Worm (Caenorhabditis elegans): ENCODE data around the gene C07D10.1.

Gene C07D10.1

ce11 chrII:7356773-7357172 lies 42.0 kb upstream of the C07D10.1 start:
- no peak for TF ChIP-seq T07F8.4 (tag; optimal IDR thresholded peaks at IDR 0.05)
- TF ChIP-seq lsy-27 (tag; optimal IDR thresholded peaks at IDR 0.05; ENCODE audit: borderline replicate concordance, insufficient read depth), result no peak
- TF ChIP-seq chd-7 (tag; optimal IDR thresholded peaks at IDR 0.05), result no peak
- TF ChIP-seq attf-3 (GFP tag; conservative IDR thresholded peaks at IDR 0.05), result peak; percentile 94
- TF ChIP-seq hsf-1 (GFP tag; IDR thresholded peaks at IDR 0.05), result no peak
- TF ChIP-seq athp-1 (tag; optimal IDR thresholded peaks at IDR 0.05), result no peak
- no peak for TF ChIP-seq mel-28 (tag; optimal IDR thresholded peaks at IDR 0.05; ENCODE audit: borderline replicate concordance)
- TF ChIP-seq hrde-1 (tag; optimal IDR thresholded peaks at IDR 0.05; ENCODE audit: borderline replicate concordance), result no peak
- no peak for TF ChIP-seq cebp-2 (GFP tag; IDR thresholded peaks at IDR 0.05)
- TF ChIP-seq dox-1 (GFP tag; IDR thresholded peaks at IDR 0.05), result no peak
- TF ChIP-seq F49E8.2 (tag; optimal IDR thresholded peaks at IDR 0.05; ENCODE audit: insufficient read depth), result no peak
- no peak for TF ChIP-seq lin-26 (GFP tag; IDR thresholded peaks at IDR 0.05)
- peak; percentile 32; the same call in 1 of the 2 replicates for TF ChIP-seq B0019.2 (GFP tag; conservative IDR thresholded peaks at IDR 0.05)
- peak; percentile 83 for TF ChIP-seq madf-8 (GFP tag; conservative IDR thresholded peaks at IDR 0.05)
- TF ChIP-seq snpc-3.4 (tag; optimal IDR thresholded peaks at IDR 0.05), result peak; percentile 30
- TF ChIP-seq B0336.3 (GFP tag; IDR thresholded peaks at IDR 0.05), result no peak
- no peak for TF ChIP-seq dpl-1 (GFP tag; optimal IDR thresholded peaks at IDR 0.05)
- TF ChIP-seq rec-8 (tag; optimal IDR thresholded peaks at IDR 0.05), result no peak
- TF ChIP-seq ztf-3 (GFP tag; optimal IDR thresholded peaks at IDR 0.05), result no peak
- TF ChIP-seq nhr-120 (GFP tag; IDR thresholded peaks at IDR 0.05), result no peak
- TF ChIP-seq ccch-3 (GFP tag; optimal IDR thresholded peaks at IDR 0.05), result no peak
- TF ChIP-seq xnd-1 (tag; optimal IDR thresholded peaks at IDR 0.05), result peak; percentile 69
- no peak for TF ChIP-seq mes-4 (tag; optimal IDR thresholded peaks at IDR 0.05)
- TF ChIP-seq Y67H2A.10 (GFP tag; conservative IDR thresholded peaks at IDR 0.05), result no peak
- no peak for TF ChIP-seq snpc-4 (GFP tag; optimal IDR thresholded peaks at IDR 0.05)
- TF ChIP-seq snpc-4 (tag; optimal IDR thresholded peaks at IDR 0.05), result peak in 1 of 4 experiments; percentile 21
- no peak for TF ChIP-seq ztf-22 (GFP tag; optimal IDR thresholded peaks at IDR 0.05)
- peak; percentile 42 for TF ChIP-seq him-1 (tag; optimal IDR thresholded peaks at IDR 0.05)
- TF ChIP-seq lin-40 (tag; optimal IDR thresholded peaks at IDR 0.05), result no peak
- no peak for TF ChIP-seq tbx-9 (tag; optimal IDR thresholded peaks at IDR 0.05; ENCODE audit: borderline replicate concordance)
- no peak for TF ChIP-seq zfh-2 (GFP tag; conservative IDR thresholded peaks at IDR 0.05)
- TF ChIP-seq ets-4 (GFP tag; optimal IDR thresholded peaks at IDR 0.05), result no peak
- TF ChIP-seq madf-6 (GFP tag; IDR thresholded peaks at IDR 0.05), result peak; percentile 93
- TF ChIP-seq hmg-1.2 (GFP tag; IDR thresholded peaks at IDR 0.05), result peak; percentile 92
- TF ChIP-seq ceh-100 (GFP tag; IDR thresholded peaks at IDR 0.05), result no peak
- no peak for TF ChIP-seq let-607 (tag; optimal IDR thresholded peaks at IDR 0.05)
- TF ChIP-seq lsl-1 (GFP tag; optimal IDR thresholded peaks at IDR 0.05), result peak; percentile 12
- TF ChIP-seq gei-17 (GFP tag; optimal IDR thresholded peaks at IDR 0.05), result no peak
- TF ChIP-seq cebp-1 (GFP tag; IDR thresholded peaks at IDR 0.05), result no peak
- TF ChIP-seq cebp-1 (tag; optimal IDR thresholded peaks at IDR 0.05), result no peak
- TF ChIP-seq pbrm-1 (GFP tag; IDR thresholded peaks at IDR 0.05), result no peak
- peak; percentile 17 for TF ChIP-seq efl-1 (GFP tag; optimal IDR thresholded peaks at IDR 0.05)
- TF ChIP-seq ceh-58 (GFP tag; IDR thresholded peaks at IDR 0.05), result no peak
- TF ChIP-seq F33H1.4 (GFP tag; IDR thresholded peaks at IDR 0.05), result no peak; the same call in 1 of the 2 replicates
- peak; percentile 57 for TF ChIP-seq rcor-1 (GFP tag; IDR thresholded peaks at IDR 0.05)
- TF ChIP-seq F39B2.1 (GFP tag; IDR thresholded peaks at IDR 0.05), result no peak
